Worm (Caenorhabditis elegans): ENCODE measurements around the gene fbxa-113.

Gene fbxa-113

ce11 chrV:20181575-20181974, 21.6 kb upstream of the fbxa-113 start:
- peak; percentile 98 for TF ChIP-seq tra-1 (GFP tag; IDR thresholded peaks at IDR 0.05)

ce11 chrV:20182311-20182710, 20.9 kb upstream of the fbxa-113 start:
- TF ChIP-seq nhr-41 (GFP tag; IDR thresholded peaks at IDR 0.05) (no peak), nhr-11 (tag; optimal IDR thresholded peaks at IDR 0.05) (no peak), lin-39 (tag; optimal IDR thresholded peaks at IDR 0.05) (no peak), D1046.2 (GFP tag; IDR thresholded peaks at IDR 0.05) (no peak)

- TF ChIP-seq mep-1 (tag; optimal IDR thresholded peaks at IDR 0.05) (no peak), duxl-1 (tag; optimal IDR thresholded peaks at IDR 0.05; ENCODE audit: poor library complexity) (no peak), php-3 (GFP tag; IDR thresholded peaks at IDR 0.05) (no peak), mxl-3 (GFP tag; optimal IDR thresholded peaks at IDR 0.05) (no peak), R02D3.7 (tag; optimal IDR thresholded peaks at IDR 0.05) (no peak), hlh-30 (tag; optimal IDR thresholded peaks at IDR 0.05; ENCODE audit: insufficient read depth) (no peak), snpc-1.2 (GFP tag; IDR thresholded peaks at IDR 0.05) (no peak), nhr-237 (tag; optimal IDR thresholded peaks at IDR 0.05) (no peak), lim-7 (GFP tag; IDR thresholded peaks at IDR 0.05) (no peak), madf-5 (GFP tag; IDR thresholded peaks at IDR 0.05) (no peak), attf-4 (tag; optimal IDR thresholded peaks at IDR 0.05) (no peak), ceh-20 (GFP tag; IDR thresholded peaks at IDR 0.05) (no peak), arid-1 (GFP tag; conservative IDR thresholded peaks at IDR 0.05) (no peak), zfp-2 (tag; optimal IDR thresholded peaks at IDR 0.05) (no peak), egl-43 (GFP tag; IDR thresholded peaks at IDR 0.05) (no peak), ZK546.5 (tag; optimal IDR thresholded peaks at IDR 0.05) (no peak), Y75B8A.6 (GFP tag; IDR thresholded peaks at IDR 0.05) (no peak), lir-3 (tag; optimal IDR thresholded peaks at IDR 0.05) (no peak)
Observed at ce11 chrV:20186579-20186978, 16.6 kb upstream of the fbxa-113 start, which contains the start of gene srz-16. Gene srz-16 (minus strand): TSS chrV:20186679.

- peak; percentile 36 for TF ChIP-seq aha-1 (tag)
- no peak for TF ChIP-seq skn-1 (tag; optimal IDR thresholded peaks at IDR 0.05)
Observed at ce11 chrV:20188790-20189189, 14.4 kb upstream of the fbxa-113 start, which contains the start of gene fbxa-116. Gene fbxa-116 (minus strand): TSS chrV:20188890.

ce11 chrV:20192102-20192880, 10.9 kb upstream of the fbxa-113 start, which contains the start of the genes fbxa-115 and Y113G7B.27:
Gene fbxa-115 (minus strand): TSS chrV:20192152.
Gene Y113G7B.27 (plus strand): TSS chrV:20192830.
- TF ChIP-seq mxl-3 (GFP tag; optimal IDR thresholded peaks at IDR 0.05) (no peak), lin-13 (GFP tag; optimal IDR thresholded peaks at IDR 0.05) (no peak), Y5F2A.4 (GFP tag; optimal IDR thresholded peaks at IDR 0.05) (no peak), nhr-11 (tag; optimal IDR thresholded peaks at IDR 0.05) (no peak), egl-43 (GFP tag; IDR thresholded peaks at IDR 0.05) (no peak), nhr-102 (tag; optimal IDR thresholded peaks at IDR 0.05) (no peak), sdz-12 (GFP tag; optimal IDR thresholded peaks at IDR 0.05) (no peak), gei-8 (GFP tag; optimal IDR thresholded peaks at IDR 0.05) (no peak)

- TF ChIP-seq fkh-10 (GFP tag; optimal IDR thresholded peaks at IDR 0.05): no peak
- no peak for TF ChIP-seq jun-1 (tag; optimal IDR thresholded peaks at IDR 0.05)
- TF ChIP-seq hif-1 (tag; optimal IDR thresholded peaks at IDR 0.05): no peak
- TF ChIP-seq arid-1 (GFP tag; conservative IDR thresholded peaks at IDR 0.05): no peak
- no peak for TF ChIP-seq lsy-2 (tag; optimal IDR thresholded peaks at IDR 0.05)
- TF ChIP-seq T26A8.4 (GFP tag; IDR thresholded peaks at IDR 0.05): no peak
- TF ChIP-seq Y5F2A.4 (GFP tag; optimal IDR thresholded peaks at IDR 0.05): no peak
- no peak for TF ChIP-seq F10B5.3 (tag; optimal IDR thresholded peaks at IDR 0.05)
- TF ChIP-seq dmd-6 (GFP tag; IDR thresholded peaks at IDR 0.05): no peak
- TF ChIP-seq unc-39 (tag; optimal IDR thresholded peaks at IDR 0.05): no peak
- TF ChIP-seq ceh-44 (GFP tag; IDR thresholded peaks at IDR 0.05): no peak
- no peak for TF ChIP-seq zip-2 (tag; optimal IDR thresholded peaks at IDR 0.05)
- no peak for TF ChIP-seq pha-4 (GFP tag; IDR thresholded peaks at IDR 0.05)
- no peak for TF ChIP-seq pha-4 (tag; optimal IDR thresholded peaks at IDR 0.05)
- TF ChIP-seq skn-1 (tag; optimal IDR thresholded peaks at IDR 0.05): no peak
Observed at ce11 chrV:20195451-20196036, 7.6 kb upstream of the fbxa-113 start, which contains the start of the genes srh-217 and Y113G7B.28. Gene srh-217 (minus strand): TSS chrV:20195551. Gene Y113G7B.28 (plus strand): TSS chrV:20195986.

Measured in whole organism, L4 larva.